Fruit fly (Drosophila melanogaster): ENCODE measurements around the gene Sec13.

DNA sequence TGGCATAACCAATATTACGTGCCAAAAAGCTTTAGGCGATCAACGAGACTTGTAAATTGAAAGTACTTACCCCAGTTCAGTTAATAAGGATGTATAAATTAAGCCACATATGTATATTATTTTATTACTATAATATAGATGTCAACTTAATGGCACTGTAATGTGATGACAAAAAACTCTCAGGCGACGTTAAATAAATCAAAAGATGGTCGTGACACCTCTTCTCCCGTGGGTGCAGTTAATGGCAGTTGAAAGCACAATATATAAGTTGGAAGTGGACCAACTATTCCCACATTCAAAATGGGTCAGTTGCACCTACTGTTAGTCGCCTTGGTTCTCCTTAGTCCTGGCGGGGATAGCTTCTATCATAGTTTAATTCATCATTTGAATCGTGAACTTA, 46.4 kb downstream of the Sec13 start, which contains the start of gene Ir94d:
- TF ChIP-seq Dfd (GFP tag; optimal IDR thresholded peaks at IDR 0.05): no peak
- TF ChIP-seq Sp1 (GFP tag; optimal IDR thresholded peaks at IDR 0.05): no peak
- TF ChIP-seq h (GFP tag; optimal IDR thresholded peaks at IDR 0.05): no peak
- TF ChIP-seq ey (GFP tag; optimal IDR thresholded peaks at IDR 0.05): no peak
- TF ChIP-seq HLH106 (tag; optimal IDR thresholded peaks at IDR 0.05): no peak
- no peak for TF ChIP-seq usp (GFP tag; optimal IDR thresholded peaks at IDR 0.05)
- no peak for TF ChIP-seq Myc (optimal IDR thresholded peaks at IDR 0.05)
- no peak for TF ChIP-seq Dif (GFP tag; optimal IDR thresholded peaks at IDR 0.05; ENCODE audit: partially characterized antibody)
- TF ChIP-seq Hr78 (GFP tag; optimal IDR thresholded peaks at IDR 0.05): no peak
- no peak for TF ChIP-seq OdsH (GFP tag; optimal IDR thresholded peaks at IDR 0.05)
- TF ChIP-seq N (GFP tag; optimal IDR thresholded peaks at IDR 0.05): no peak

Measured in whole organism, wandering third instar larva.